Worm (Caenorhabditis elegans) whole organism, L1 larva: ENCODE measurements around the gene K07E3.4.

Experiments
- aly-2 ChIP-seq: fragments of 150-350 bp; optimal IDR thresholded peaks from 2 replicates; lab custom pipeline; 2014; ENCODE audit warnings: missing biosample characterization, missing genetic modification characterization
- lin-39 ChIP-seq: fragments of 150-350 bp; optimal IDR thresholded peaks from 2 replicates; lab custom pipeline; 2014; ENCODE audit warnings: missing biosample characterization, missing genetic modification reagents, missing genetic modification characterization
- tbx-2 ChIP-seq: sonication (generic microtip); optimal IDR thresholded peaks from 2 replicates; lab custom pipeline; 2016; ENCODE audit warnings: missing genetic modification characterization, missing compliant biosample characterization

- TF ChIP-seq lin-39 = no peak
- no peak for TF ChIP-seq aly-2 (tag; lab: Kevin White, UChicago)
- no peak for TF ChIP-seq tbx-2 (tag; lab: Kevin White, UChicago)
These were observed 16.6 kb downstream of the K07E3.4 start, which contains the start of gene C18A11.2 for ce11 chrX:8067268-8067667.
